Worm (Caenorhabditis elegans) whole organism, L3 larva: ENCODE data around the gene glt-5.

Experiments used
- R02D3.7 ChIP-seq: fragments of 150-350 bp; optimal IDR thresholded peaks from 2 replicates; lab custom pipeline; 2014; ENCODE audit warnings: missing biosample characterization, missing genetic modification characterization
- aly-2 ChIP-seq: fragments of 150-350 bp; optimal IDR thresholded peaks from 2 replicates; lab custom pipeline; 2014; ENCODE audit warnings: missing biosample characterization, missing genetic modification characterization
- ceh-16 ChIP-seq: sonication (generic microtip); optimal IDR thresholded peaks from 2 replicates; lab custom pipeline; 2017; ENCODE audit warnings: missing biosample characterization, missing genetic modification characterization
- ceh-28 ChIP-seq: fragments of 150-350 bp; optimal IDR thresholded peaks from 2 replicates; lab custom pipeline; 2014; ENCODE audit warnings: missing biosample characterization, missing genetic modification reagents, missing genetic modification characterization
- ceh-82 ChIP-seq: fragments of 150-350 bp; optimal IDR thresholded peaks from 2 replicates; lab custom pipeline; 2014; ENCODE audit warnings: missing biosample characterization, missing genetic modification characterization
- ceh-9 ChIP-seq: sonication (generic microtip); optimal IDR thresholded peaks from 2 replicates; lab custom pipeline; 2018; ENCODE audit warnings: missing biosample characterization, missing genetic modification characterization
- daf-12 ChIP-seq: fragments of 150-350 bp; optimal IDR thresholded peaks from 2 replicates; lab custom pipeline; 2014; ENCODE audit warnings: missing biosample characterization, missing genetic modification reagents, missing genetic modification characterization
- egl-27 ChIP-seq: sonication (generic microtip); optimal IDR thresholded peaks from 4 replicates; lab custom pipeline; 2017; ENCODE audit warnings: missing biosample characterization, missing genetic modification reagents, missing genetic modification characterization
- egl-5 ChIP-seq: fragments of 150-350 bp; optimal IDR thresholded peaks from 2 replicates; lab custom pipeline; 2017; ENCODE audit warnings: missing biosample characterization, missing genetic modification reagents, missing genetic modification characterization, inconsistent platforms
- elt-1 ChIP-seq: fragments of 150-350 bp; optimal IDR thresholded peaks from 2 replicates; lab custom pipeline; 2014; ENCODE audit warnings: missing biosample characterization, missing genetic modification characterization
- elt-2 ChIP-seq: sonication (generic microtip); optimal IDR thresholded peaks from 2 replicates; lab custom pipeline; 2016; ENCODE audit warnings: missing genetic modification reagents, mild to moderate bottlenecking, missing genetic modification characterization, missing compliant biosample characterization
- eor-1 ChIP-seq, 2 experiments: fragments of 150-350 bp; optimal IDR thresholded peaks; 2 replicates each; lab custom pipeline; 2014 to 2018; ENCODE audit warnings: missing biosample characterization in 2 of 2, missing genetic modification characterization in 2 of 2
- fkh-10 ChIP-seq: sonication (generic microtip); optimal IDR thresholded peaks from 2 replicates; lab custom pipeline; 2017; ENCODE audit warnings: missing biosample characterization, missing genetic modification reagents, missing genetic modification characterization
- fos-1 ChIP-seq: fragments of 150-350 bp; optimal IDR thresholded peaks from 2 replicates; lab custom pipeline; 2014; ENCODE audit warnings: missing biosample characterization, missing genetic modification characterization
- hmg-11 ChIP-seq: sonication (generic microtip); optimal IDR thresholded peaks from 2 replicates; lab custom pipeline; 2016; ENCODE audit warnings: missing genetic modification characterization, missing compliant biosample characterization
- jun-1 ChIP-seq: fragments of 150-350 bp; optimal IDR thresholded peaks from 2 replicates; lab custom pipeline; 2014; ENCODE audit warnings: missing biosample characterization, missing genetic modification reagents, missing genetic modification characterization
- lin-15B ChIP-seq: fragments of 150-350 bp; optimal IDR thresholded peaks from 2 replicates; lab custom pipeline; 2014; ENCODE audit warnings: missing biosample characterization, missing genetic modification characterization
- lin-39 ChIP-seq: fragments of 150-350 bp; optimal IDR thresholded peaks from 2 replicates; lab custom pipeline; 2018; ENCODE audit warnings: missing biosample characterization, missing genetic modification reagents, missing genetic modification characterization
- lsy-12 ChIP-seq: sonication (generic microtip); optimal IDR thresholded peaks from 2 replicates; lab custom pipeline; 2016; ENCODE audit warnings: mild to moderate bottlenecking, missing genetic modification characterization, missing compliant biosample characterization
- mml-1 ChIP-seq: fragments of 150-350 bp; sonication (generic microtip); optimal IDR thresholded peaks from 3 replicates; lab custom pipeline; 2014; ENCODE audit warnings: missing biosample characterization, missing genetic modification characterization
- nfya-1 ChIP-seq: sonication (generic microtip); optimal IDR thresholded peaks from 2 replicates; lab custom pipeline; 2017; ENCODE audit warnings: missing genetic modification characterization, mild to moderate bottlenecking, missing compliant biosample characterization, antibody characterized with exemption, moderate library complexity; ENCODE audit not compliant: insufficient read depth
- nhr-11 ChIP-seq: fragments of 150-350 bp; optimal IDR thresholded peaks from 2 replicates; lab custom pipeline; 2014; ENCODE audit warnings: missing biosample characterization, missing genetic modification characterization
- nhr-12 ChIP-seq: fragments of 150-350 bp; optimal IDR thresholded peaks from 2 replicates; lab custom pipeline; 2014; ENCODE audit warnings: missing biosample characterization, missing genetic modification characterization
- nhr-23 ChIP-seq: fragments of 150-350 bp; optimal IDR thresholded peaks from 2 replicates; lab custom pipeline; 2014; ENCODE audit warnings: missing biosample characterization, missing genetic modification reagents, missing genetic modification characterization
- nhr-25 ChIP-seq: sonication (generic microtip); optimal IDR thresholded peaks from 2 replicates; lab custom pipeline; 2017; ENCODE audit warnings: missing biosample characterization, missing genetic modification characterization
- nhr-28 ChIP-seq: fragments of 150-350 bp; optimal IDR thresholded peaks from 2 replicates; lab custom pipeline; 2014; ENCODE audit warnings: missing biosample characterization, missing genetic modification characterization
- nhr-43 ChIP-seq: sonication (generic microtip); optimal IDR thresholded peaks from 2 replicates; lab custom pipeline; 2016; ENCODE audit warnings: mild to moderate bottlenecking, missing genetic modification characterization, missing compliant biosample characterization; ENCODE audit not compliant: poor library complexity, severe bottlenecking
- nhr-77 ChIP-seq: fragments of 150-350 bp; optimal IDR thresholded peaks from 2 replicates; lab custom pipeline; 2014; ENCODE audit warnings: missing biosample characterization, missing genetic modification characterization
- pha-4 ChIP-seq: fragments of 150-350 bp; optimal IDR thresholded peaks from 2 replicates; lab custom pipeline; 2014; ENCODE audit warnings: missing biosample characterization, missing genetic modification reagents, missing genetic modification characterization
- pqm-1 ChIP-seq: fragments of 150-350 bp; optimal IDR thresholded peaks from 2 replicates; lab custom pipeline; 2017; ENCODE audit warnings: missing biosample characterization, missing genetic modification characterization, inconsistent platforms
- sea-2 ChIP-seq: fragments of 150-350 bp; sonication (generic microtip); optimal IDR thresholded peaks from 4 replicates; lab custom pipeline; 2014; ENCODE audit warnings: missing biosample characterization, missing genetic modification reagents, missing genetic modification characterization
- skn-1 ChIP-seq: fragments of 150-350 bp; optimal IDR thresholded peaks from 2 replicates; lab custom pipeline; 2014; ENCODE audit warnings: missing biosample characterization, missing genetic modification characterization
- snpc-4 ChIP-seq: fragments of 150-350 bp; optimal IDR thresholded peaks from 2 replicates; lab custom pipeline; 2014; ENCODE audit warnings: missing biosample characterization, missing genetic modification characterization
- unc-39 ChIP-seq: sonication (generic microtip); optimal IDR thresholded peaks from 4 replicates; lab custom pipeline; 2017; ENCODE audit warnings: missing biosample characterization, missing genetic modification characterization
- unc-62 ChIP-seq: fragments of 150-350 bp; sonication (generic microtip); optimal IDR thresholded peaks from 4 replicates; lab custom pipeline; 2014; ENCODE audit warnings: missing biosample characterization, missing genetic modification reagents, missing genetic modification characterization
- ztf-11 ChIP-seq: fragments of 150-350 bp; optimal IDR thresholded peaks from 2 replicates; lab custom pipeline; 2014; ENCODE audit warnings: missing biosample characterization, missing genetic modification characterization
- ztf-4 ChIP-seq: fragments of 150-350 bp; optimal IDR thresholded peaks from 2 replicates; lab custom pipeline; 2014; ENCODE audit warnings: missing biosample characterization, missing genetic modification characterization

glt-5 gene

ce11 chrII:9746069-9746468 is 37.4 kb upstream of the glt-5 start, which contains the start of the genes Y53C12B.1 and nos-3:
Gene Y53C12B.1, minus strand, starts transcription at chrII:9746078.
Gene nos-3, plus strand, starts transcription at chrII:9746316.
- no peak for TF ChIP-seq fos-1 (tag; lab: Kevin White, UChicago)
- TF ChIP-seq snpc-4: peak; percentile 66
- TF ChIP-seq nhr-77 (tag; lab: Kevin White, UChicago): no peak
- no peak for TF ChIP-seq ztf-11 (tag; lab: Kevin White, UChicago)
- TF ChIP-seq nhr-43 (tag; lab: Kevin White, UChicago): peak; percentile 69
- peak; percentile 92 for TF ChIP-seq lin-39
- peak; percentile 64 for TF ChIP-seq ceh-28 (tag; lab: Kevin White, UChicago)
- peak; percentile 12 for TF ChIP-seq fkh-10
- peak; percentile 91 for TF ChIP-seq nhr-23 (tag; lab: Kevin White, UChicago)
- no peak for TF ChIP-seq nhr-11
- no peak for TF ChIP-seq unc-39 (tag; lab: Kevin White, UChicago)
- peak; percentile 60 for TF ChIP-seq hmg-11 (tag; lab: Kevin White, UChicago)
- no peak for TF ChIP-seq ceh-9 (tag; lab: Kevin White, UChicago)
- TF ChIP-seq skn-1 (tag; lab: Kevin White, UChicago): peak; percentile 73
- TF ChIP-seq R02D3.7 (tag; lab: Kevin White, UChicago): peak; percentile 96
- no peak for TF ChIP-seq jun-1 (tag; lab: Kevin White, UChicago)
- peak; percentile 71 for TF ChIP-seq pqm-1
- peak; percentile 88 for TF ChIP-seq nhr-25 (tag; lab: Kevin White, UChicago)
- peak; percentile 88 for TF ChIP-seq lin-15B (tag; lab: Kevin White, UChicago)
- peak; percentile 93 for TF ChIP-seq pha-4 (tag; lab: Kevin White, UChicago)
- peak; percentile 97 for TF ChIP-seq nfya-1 (tag; lab: Kevin White, UChicago)
- no peak for TF ChIP-seq unc-62
- no peak for TF ChIP-seq aly-2 (tag; lab: Kevin White, UChicago)
- TF ChIP-seq elt-1 (tag; lab: Kevin White, UChicago): peak; percentile 54
- TF ChIP-seq nhr-12 (tag; lab: Kevin White, UChicago): no peak
- no peak for TF ChIP-seq lsy-12 (tag; lab: Kevin White, UChicago)
- TF ChIP-seq elt-2 (tag; lab: Kevin White, UChicago): peak; percentile 55
- peak; percentile 79 for TF ChIP-seq egl-5 (tag; lab: Kevin White, UChicago)

ce11 chrII:9742784-9743183 is 34.1 kb upstream of the glt-5 start, which contains the start of gene pno-1:
Gene pno-1, minus strand, starts transcription at chrII:9742884.
- no peak for TF ChIP-seq nhr-77 (tag; lab: Kevin White, UChicago)
- TF ChIP-seq ztf-4: no peak
- no peak for TF ChIP-seq nhr-25 (tag; lab: Kevin White, UChicago)
- TF ChIP-seq nhr-23 (tag; lab: Kevin White, UChicago): no peak
- no peak for TF ChIP-seq mml-1 (tag; lab: Kevin White, UChicago)
- no peak for TF ChIP-seq snpc-4
- no peak for TF ChIP-seq aly-2 (tag; lab: Kevin White, UChicago)
- no peak for TF ChIP-seq nhr-11
- no peak for TF ChIP-seq elt-2 (tag; lab: Kevin White, UChicago)
- TF ChIP-seq jun-1 (tag; lab: Kevin White, UChicago): no peak
- TF ChIP-seq fos-1 (tag; lab: Kevin White, UChicago): no peak
- TF ChIP-seq daf-12 (tag; lab: Kevin White, UChicago): no peak
- TF ChIP-seq ceh-82: no peak
- no peak for TF ChIP-seq nhr-28
- TF ChIP-seq fkh-10: no peak
- TF ChIP-seq eor-1 (tag; optimal IDR thresholded peaks at IDR 0.05; lab: Kevin White, UChicago): no peak

- peak; percentile 49 for TF ChIP-seq elt-2 (tag; lab: Kevin White, UChicago)
- no peak for TF ChIP-seq ceh-82
- no peak for TF ChIP-seq sea-2 (GFP tag; lab: Kevin White, UChicago)
Observed at ce11 chrII:9741400-9741799, 32.7 kb upstream of the glt-5 start.

ce11 chrII:9740552-9740951 is 31.9 kb upstream of the glt-5 start:
- TF ChIP-seq pha-4 (tag; lab: Kevin White, UChicago) (peak; percentile 50), pqm-1 (peak; percentile 83), egl-27 (tag; lab: Kevin White, UChicago) (no peak), nfya-1 (tag; lab: Kevin White, UChicago) (peak; percentile 34), fos-1 (tag; lab: Kevin White, UChicago) (no peak), ceh-16 (no peak), elt-2 (tag; lab: Kevin White, UChicago) (peak; percentile 94)
